Fruit fly (Drosophila melanogaster): ENCODE data around the gene CG46412.

The CG46412 gene

dm6 chr3L:11536132-11536531, 27.7 kb downstream of the CG46412 start:
- TF ChIP-seq CrebA (GFP tag; optimal IDR thresholded peaks at IDR 0.05; ENCODE audit: borderline replicate concordance): no peak
- TF ChIP-seq HLH106 (tag; optimal IDR thresholded peaks at IDR 0.05): peak; percentile 19
- TF ChIP-seq N (GFP tag; optimal IDR thresholded peaks at IDR 0.05): no peak
- TF ChIP-seq CG9705 (GFP tag; optimal IDR thresholded peaks at IDR 0.05): no peak
- peak; percentile 36 for TF ChIP-seq h (GFP tag; optimal IDR thresholded peaks at IDR 0.05)
- no peak for TF ChIP-seq br (GFP tag; optimal IDR thresholded peaks at IDR 0.05)
- TF ChIP-seq brk (GFP tag; optimal IDR thresholded peaks at IDR 0.05): no peak
- TF ChIP-seq fru (GFP tag; optimal IDR thresholded peaks at IDR 0.05): no peak
- no peak for TF ChIP-seq sv (GFP tag; optimal IDR thresholded peaks at IDR 0.05)
- no peak for TF ChIP-seq Hnf4 (GFP tag; optimal IDR thresholded peaks at IDR 0.05)
- TF ChIP-seq lola (GFP tag; optimal IDR thresholded peaks at IDR 0.05): no peak
- no peak for TF ChIP-seq Vsx2 (GFP tag; optimal IDR thresholded peaks at IDR 0.05; ENCODE audit: partially characterized antibody)
- peak in 1 of 2 experiments; percentile 21 for TF ChIP-seq foxo (GFP tag; optimal IDR thresholded peaks at IDR 0.05)
- TF ChIP-seq rgr (GFP tag; optimal IDR thresholded peaks at IDR 0.05): no peak
- no peak for TF ChIP-seq Dif (GFP tag; optimal IDR thresholded peaks at IDR 0.05; ENCODE audit: partially characterized antibody)

dm6 chr3L:11534391-11535246, 29.3 kb downstream of the CG46412 start:
- no peak for TF ChIP-seq Mio (GFP tag; optimal IDR thresholded peaks at IDR 0.05)
- TF ChIP-seq fru (GFP tag; optimal IDR thresholded peaks at IDR 0.05): no peak
- no peak for TF ChIP-seq usp (GFP tag; optimal IDR thresholded peaks at IDR 0.05)
- no peak for TF ChIP-seq sv (GFP tag; optimal IDR thresholded peaks at IDR 0.05)
- TF ChIP-seq rgr (GFP tag; optimal IDR thresholded peaks at IDR 0.05): peak; percentile 39
- TF ChIP-seq Dfd (GFP tag; optimal IDR thresholded peaks at IDR 0.05): no peak
- TF ChIP-seq tai (GFP tag; optimal IDR thresholded peaks at IDR 0.05): no peak
- TF ChIP-seq woc (GFP tag; optimal IDR thresholded peaks at IDR 0.05): no peak
- TF ChIP-seq psq (GFP tag; optimal IDR thresholded peaks at IDR 0.05): peak; percentile 30
- TF ChIP-seq Rel (GFP tag; optimal IDR thresholded peaks at IDR 0.05): no peak
- TF ChIP-seq Rel (tag; optimal IDR thresholded peaks at IDR 0.05): peak; percentile 34
- no peak for TF ChIP-seq lola (GFP tag; optimal IDR thresholded peaks at IDR 0.05)
- TF ChIP-seq CG9705 (GFP tag; optimal IDR thresholded peaks at IDR 0.05): no peak
- no peak for TF ChIP-seq Hnf4 (GFP tag; optimal IDR thresholded peaks at IDR 0.05)
- TF ChIP-seq foxo (GFP tag; optimal IDR thresholded peaks at IDR 0.05): peak in 1 of 2 experiments; percentile 15
- no peak for TF ChIP-seq brk (GFP tag; optimal IDR thresholded peaks at IDR 0.05)
- no peak for TF ChIP-seq pan (optimal IDR thresholded peaks at IDR 0.05)
- TF ChIP-seq dmrt93B (GFP tag; optimal IDR thresholded peaks at IDR 0.05): no peak
- no peak for TF ChIP-seq ey (GFP tag; optimal IDR thresholded peaks at IDR 0.05)
- TF ChIP-seq Abd-B (GFP tag; optimal IDR thresholded peaks at IDR 0.05): no peak
- TF ChIP-seq CG32264 (GFP tag; optimal IDR thresholded peaks at IDR 0.05): no peak
- no peak for TF ChIP-seq GATAd (GFP tag; optimal IDR thresholded peaks at IDR 0.05)
- peak; percentile 8 for TF ChIP-seq Hr83 (GFP tag; optimal IDR thresholded peaks at IDR 0.05; ENCODE audit: poor library complexity, severe bottlenecking)
- TF ChIP-seq OdsH (GFP tag; optimal IDR thresholded peaks at IDR 0.05): peak; percentile 34
- peak; percentile 42 for TF ChIP-seq h (GFP tag; optimal IDR thresholded peaks at IDR 0.05)
- peak; percentile 18 for TF ChIP-seq N (GFP tag; optimal IDR thresholded peaks at IDR 0.05)
- peak; percentile 92 for TF ChIP-seq Dif (GFP tag; optimal IDR thresholded peaks at IDR 0.05; ENCODE audit: partially characterized antibody)
- no peak for TF ChIP-seq CrebA (GFP tag; optimal IDR thresholded peaks at IDR 0.05; ENCODE audit: borderline replicate concordance)
- peak; percentile 4 for TF ChIP-seq Sp1 (GFP tag; optimal IDR thresholded peaks at IDR 0.05)
- peak; percentile 31 for TF ChIP-seq HLH106 (tag; optimal IDR thresholded peaks at IDR 0.05)
- no peak for TF ChIP-seq jim (GFP tag; optimal IDR thresholded peaks at IDR 0.05)
- TF ChIP-seq Jra (GFP tag; optimal IDR thresholded peaks at IDR 0.05): no peak
- TF ChIP-seq Hr78 (GFP tag; optimal IDR thresholded peaks at IDR 0.05): no peak
- TF ChIP-seq Vsx2 (GFP tag; optimal IDR thresholded peaks at IDR 0.05; ENCODE audit: partially characterized antibody): peak; percentile 50
- no peak for TF ChIP-seq br (GFP tag; optimal IDR thresholded peaks at IDR 0.05)
- TF ChIP-seq dsf (GFP tag; optimal IDR thresholded peaks at IDR 0.05; ENCODE audit: borderline replicate concordance): no peak
- TF ChIP-seq Myc (optimal IDR thresholded peaks at IDR 0.05): no peak
- TF ChIP-seq dl (GFP tag; optimal IDR thresholded peaks at IDR 0.05; ENCODE audit: insufficient read depth in 1 of 2, partially characterized antibody in 2 of 2): peak; percentile 46 to 79
- no peak for TF ChIP-seq sage (GFP tag; optimal IDR thresholded peaks at IDR 0.05)
